Fruit fly (Drosophila melanogaster) whole organism, embryonic: Measurements from ENCODE around the gene mRpL39.

Experiments
- Abd-B ChIP-seq: fragments of 200-800 bp; sonication (Bioruptor generic); optimal IDR thresholded peaks from 2 replicates; lab custom pipeline; 2018; ENCODE audit warnings: missing biosample characterization, mild to moderate bottlenecking, missing genetic modification characterization, moderate library complexity
- Antp ChIP-seq: fragments of 200-800 bp; sonication (Bioruptor generic); optimal IDR thresholded peaks from 3 replicates; lab custom pipeline; 2016; ENCODE audit warnings: missing biosample characterization, missing genetic modification characterization
- Asciz ChIP-seq: fragments of 200-800 bp; sonication (Bioruptor generic); optimal IDR thresholded peaks from 2 replicates; lab custom pipeline; 2017; ENCODE audit warnings: missing biosample characterization, mild to moderate bottlenecking, missing genetic modification characterization, missing genetic modification reagents
- CG11093 ChIP-seq: fragments of 200-800 bp; sonication (Bioruptor generic); IDR thresholded peaks from 3 replicates; pipeline ENCODE4 v1.3.6; 2022; ENCODE audit warnings: missing biosample characterization, missing genetic modification characterization
- CG12219 ChIP-seq: fragments of 200-800 bp; sonication (Bioruptor generic); optimal IDR thresholded peaks from 3 replicates; lab custom pipeline; 2018; ENCODE audit warnings: missing biosample characterization, mild to moderate bottlenecking, missing genetic modification characterization
- CG12769 ChIP-seq: fragments of 200-800 bp; sonication (Bioruptor generic); optimal IDR thresholded peaks from 2 replicates; lab custom pipeline; 2019; ENCODE audit warnings: missing biosample characterization, mild to moderate bottlenecking, missing genetic modification characterization, moderate library complexity
- CG13624 ChIP-seq: fragments of 200-800 bp; sonication (Bioruptor generic); optimal IDR thresholded peaks from 2 replicates; lab custom pipeline; 2016; ENCODE audit warnings: missing biosample characterization, missing genetic modification characterization
- CG13894 ChIP-seq: fragments of 200-800 bp; sonication (Bioruptor generic); optimal IDR thresholded peaks from 3 replicates; lab custom pipeline; 2018; ENCODE audit warnings: missing biosample characterization, mild to moderate bottlenecking, missing genetic modification characterization, moderate library complexity
- CG17328 ChIP-seq: fragments of 200-800 bp; sonication (Bioruptor generic); IDR thresholded peaks from 2 replicates; pipeline ENCODE4 v1.3.6; 2022; ENCODE audit warnings: missing biosample characterization, missing genetic modification characterization
- CG17829 ChIP-seq: fragments of 200-800 bp; optimal IDR thresholded peaks from 2 replicates; lab custom pipeline; 2019; ENCODE audit warnings: missing biosample characterization, mild to moderate bottlenecking, missing genetic modification characterization, moderate library complexity
- CG17912 ChIP-seq: fragments of 200-800 bp; sonication (Bioruptor generic); optimal IDR thresholded peaks from 2 replicates; lab custom pipeline; 2018; ENCODE audit warnings: missing biosample characterization, mild to moderate bottlenecking, missing genetic modification characterization
- CG32767 ChIP-seq: fragments of 200-800 bp; sonication (Bioruptor generic); IDR thresholded peaks from 2 replicates; pipeline ENCODE4 v1.3.6; 2022; ENCODE audit warnings: missing biosample characterization, missing genetic modification characterization
- CG3407 ChIP-seq: fragments of 200-800 bp; sonication (Bioruptor generic); optimal IDR thresholded peaks from 2 replicates; lab custom pipeline; 2018; ENCODE audit warnings: missing biosample characterization, mild to moderate bottlenecking, missing genetic modification characterization
- CG4820 ChIP-seq: fragments of 200-800 bp; sonication (Bioruptor generic); optimal IDR thresholded peaks from 3 replicates; lab custom pipeline; 2016; ENCODE audit warnings: missing biosample characterization, missing genetic modification characterization
- CG6175 ChIP-seq: fragments of 200-800 bp; sonication (Bioruptor generic); IDR thresholded peaks from 3 replicates; pipeline ENCODE4 v1.3.6; 2022; ENCODE audit warnings: missing biosample characterization, missing genetic modification characterization
- CG7271 ChIP-seq: fragments of 200-800 bp; sonication (Bioruptor generic); optimal IDR thresholded peaks from 2 replicates; lab custom pipeline; 2018; ENCODE audit warnings: missing biosample characterization, mild to moderate bottlenecking, missing genetic modification characterization, moderate library complexity
- CG7928 ChIP-seq: fragments of 200-800 bp; sonication (Bioruptor generic); optimal IDR thresholded peaks from 2 replicates; lab custom pipeline; 2017; ENCODE audit warnings: missing biosample characterization, mild to moderate bottlenecking, missing genetic modification characterization
- CG7987 ChIP-seq: fragments of 200-800 bp; sonication (Bioruptor generic); optimal IDR thresholded peaks from 2 replicates; lab custom pipeline; 2018; ENCODE audit warnings: missing biosample characterization, mild to moderate bottlenecking, missing genetic modification characterization, moderate library complexity
- CG8388 ChIP-seq: fragments of 200-800 bp; sonication (Bioruptor generic); optimal IDR thresholded peaks from 2 replicates; lab custom pipeline; 2019; ENCODE audit warnings: missing biosample characterization, mild to moderate bottlenecking, missing genetic modification characterization, moderate library complexity
- Doc2 ChIP-seq: fragments of 200-800 bp; sonication (Bioruptor generic); IDR thresholded peaks from 2 replicates; pipeline ENCODE4 v1.3.6; 2022; ENCODE audit warnings: missing biosample characterization, missing genetic modification characterization
- Gug ChIP-seq: fragments of 200-800 bp; sonication (Bioruptor generic); IDR thresholded peaks from 4 replicates; pipeline ENCODE4 v1.3.6; 2022; ENCODE audit warnings: missing biosample characterization, missing genetic modification characterization
- H2.0 ChIP-seq: fragments of 200-800 bp; sonication (Bioruptor generic); IDR thresholded peaks from 2 replicates; pipeline ENCODE4 v1.3.6; 2022; ENCODE audit warnings: missing biosample characterization, missing genetic modification characterization
- Hr39 ChIP-seq: fragments of >200 bp; optimal IDR thresholded peaks from 2 replicates; lab custom pipeline; 2017
- Lpt ChIP-seq: fragments of >200 bp; optimal IDR thresholded peaks from 2 replicates; lab custom pipeline; 2018; ENCODE audit warnings: missing biosample characterization, missing genetic modification characterization
- Med ChIP-seq: fragments of 200-800 bp; sonication (Bioruptor generic); peaks from one replicate; lab custom pipeline; 2016; ENCODE audit warnings: missing biosample characterization, missing genetic modification characterization, mild to moderate bottlenecking, inconsistent platforms, moderate library complexity
- Neu2 ChIP-seq: fragments of 200-800 bp; sonication (Bioruptor generic); optimal IDR thresholded peaks from 3 replicates; lab custom pipeline; 2016; ENCODE audit warnings: missing biosample characterization, missing genetic modification characterization, borderline replicate concordance
- NfI ChIP-seq: fragments of 200-800 bp; sonication (Bioruptor generic); optimal IDR thresholded peaks from 3 replicates; lab custom pipeline; 2018; ENCODE audit warnings: missing biosample characterization, mild to moderate bottlenecking, missing genetic modification characterization, moderate library complexity
- Oaz ChIP-seq: fragments of 200-800 bp; sonication (Bioruptor generic); IDR thresholded peaks from 2 replicates; pipeline ENCODE4 v1.3.6; 2022; ENCODE audit warnings: missing biosample characterization, missing genetic modification characterization
- Stat92E ChIP-seq, 3 experiments: fragments of >200 bp in 2 of 3; fragments of 200-800 bp in 1 of 3; sonication (Bioruptor generic) in 1 of 3; optimal IDR thresholded peaks; 2 replicates each; lab custom pipeline; 2017 to 2019; ENCODE audit warnings: missing biosample characterization in 3 of 3, missing genetic modification characterization in 3 of 3, mild to moderate bottlenecking in 1 of 3, moderate library complexity in 1 of 3
- bowl ChIP-seq: fragments of 200-800 bp; sonication (Bioruptor generic); IDR thresholded peaks from 2 replicates; pipeline ENCODE4 v1.3.6; 2022; ENCODE audit warnings: missing biosample characterization, missing genetic modification characterization
- cas ChIP-seq: fragments of 200-800 bp; sonication (Bioruptor generic); IDR thresholded peaks from 2 replicates; pipeline ENCODE4 v1.3.6; 2022; ENCODE audit warnings: missing biosample characterization, missing genetic modification characterization
- dpn ChIP-seq, 2 experiments: fragments of 200-800 bp; sonication (Bioruptor generic); optimal IDR thresholded peaks; 3 replicates each; lab custom pipeline; 2016; ENCODE audit warnings: missing biosample characterization in 2 of 2, missing genetic modification characterization in 2 of 2
- dysf ChIP-seq: fragments of 200-800 bp; sonication (Bioruptor generic); IDR thresholded peaks from 3 replicates; pipeline ENCODE4 v1.3.6; 2022; ENCODE audit warnings: missing biosample characterization, missing genetic modification characterization
- fru ChIP-seq: fragments of >200 bp; optimal IDR thresholded peaks from 2 replicates; lab custom pipeline; 2017
- ftz-f1 ChIP-seq: fragments of 200-800 bp; sonication (Bioruptor generic); optimal IDR thresholded peaks from 2 replicates; lab custom pipeline; 2016; ENCODE audit warnings: missing biosample characterization, missing genetic modification characterization
- gem ChIP-seq: fragments of 200-800 bp; sonication (Bioruptor generic); optimal IDR thresholded peaks from 2 replicates; lab custom pipeline; 2019; ENCODE audit warnings: missing biosample characterization, mild to moderate bottlenecking, missing genetic modification characterization, moderate library complexity
- gsb ChIP-seq: fragments of 200-800 bp; sonication (Bioruptor generic); IDR thresholded peaks from 2 replicates; pipeline ENCODE4 v1.3.6; 2022; ENCODE audit warnings: missing biosample characterization, missing genetic modification characterization
- her ChIP-seq: fragments of 200-800 bp; sonication (Bioruptor generic); optimal IDR thresholded peaks from 2 replicates; lab custom pipeline; 2016; ENCODE audit warnings: missing biosample characterization, missing genetic modification characterization
- hth ChIP-seq: fragments of >200 bp; optimal IDR thresholded peaks from 2 replicates; lab custom pipeline; 2017; ENCODE audit warnings: inconsistent platforms
- ind ChIP-seq: fragments of 200-800 bp; sonication (Bioruptor generic); optimal IDR thresholded peaks from 3 replicates; lab custom pipeline; 2016; ENCODE audit warnings: missing biosample characterization, missing genetic modification characterization
- jigr1 ChIP-seq: fragments of 200-800 bp; sonication (Bioruptor generic); IDR thresholded peaks from 3 replicates; pipeline ENCODE4 v1.3.6; 2022; ENCODE audit warnings: missing biosample characterization, missing genetic modification characterization
- kay ChIP-seq: fragments of 200-800 bp; sonication (Bioruptor generic); optimal IDR thresholded peaks from 2 replicates; lab custom pipeline; 2016; ENCODE audit warnings: missing biosample characterization, missing genetic modification characterization
- nom ChIP-seq: fragments of 200-800 bp; sonication (Bioruptor generic); optimal IDR thresholded peaks from 2 replicates; lab custom pipeline; 2017; ENCODE audit warnings: missing biosample characterization, missing genetic modification characterization, mild to moderate bottlenecking, moderate library complexity, missing genetic modification reagents
- pb ChIP-seq: fragments of 200-800 bp; sonication (Bioruptor generic); optimal IDR thresholded peaks from 3 replicates; lab custom pipeline; 2016; ENCODE audit warnings: missing biosample characterization, missing genetic modification characterization
- ranshi ChIP-seq: fragments of 200-800 bp; sonication (Bioruptor generic); IDR thresholded peaks from 2 replicates; pipeline ENCODE4 v1.3.6; 2022; ENCODE audit warnings: missing biosample characterization, missing genetic modification characterization
- schlank ChIP-seq: fragments of 200-800 bp; sonication (Bioruptor generic); optimal IDR thresholded peaks from 2 replicates; lab custom pipeline; 2018; ENCODE audit warnings: missing biosample characterization, mild to moderate bottlenecking, missing genetic modification characterization
- slp2 ChIP-seq: fragments of 200-800 bp; sonication (Bioruptor generic); optimal IDR thresholded peaks from 2 replicates; lab custom pipeline; 2016; ENCODE audit warnings: missing biosample characterization, missing genetic modification characterization
- stwl ChIP-seq: fragments of 200-800 bp; sonication (Bioruptor generic); optimal IDR thresholded peaks from 3 replicates; lab custom pipeline; 2018; ENCODE audit warnings: missing biosample characterization, mild to moderate bottlenecking, missing genetic modification characterization, moderate library complexity
- tgo ChIP-seq: fragments of 200-800 bp; sonication (Bioruptor generic); IDR thresholded peaks from 3 replicates; pipeline ENCODE4 v1.3.6; 2022; ENCODE audit warnings: missing biosample characterization, missing genetic modification characterization
- unc-4 ChIP-seq: fragments of 200-800 bp; sonication (Bioruptor generic); IDR thresholded peaks from 2 replicates; pipeline ENCODE4 v1.3.6; 2022; ENCODE audit warnings: missing biosample characterization, missing genetic modification characterization; ENCODE audit not compliant: partially characterized antibody
- vfl ChIP-seq: fragments of 200-800 bp; sonication (Bioruptor generic); optimal IDR thresholded peaks from 2 replicates; lab custom pipeline; 2016; ENCODE audit warnings: missing biosample characterization, missing genetic modification characterization

The mRpL39 gene

dm6 chr3L:14999284-15000019 is at the start of gene mRpL39, which contains the start of gene Prosbeta2 (continued):
- no peak for TF ChIP-seq NfI (GFP tag; lab: Kevin White, UChicago)
- TF ChIP-seq fru (lab: Kevin White, UChicago), result no peak
- TF ChIP-seq CG13894 (tag; lab: Kevin White, UChicago), result no peak
- no peak for TF ChIP-seq CG6175
- TF ChIP-seq gem, result peak; percentile 73
- no peak for TF ChIP-seq CG12769 (tag; lab: Kevin White, UChicago)
- TF ChIP-seq ind (GFP tag; lab: Kevin White, UChicago), result peak; percentile 34
- no peak for TF ChIP-seq Neu2 (GFP tag; lab: Kevin White, UChicago)
- TF ChIP-seq slp2 (GFP tag; lab: Kevin White, UChicago), result no peak
- TF ChIP-seq cas, result no peak
- peak; percentile 9 for TF ChIP-seq CG8388
- no peak for TF ChIP-seq Stat92E (GFP tag; optimal IDR thresholded peaks at IDR 0.05; lab: Kevin White, UChicago)
- peak; percentile 79 for TF ChIP-seq CG17829 (tag; lab: Kevin White, UChicago)
- TF ChIP-seq dpn (GFP tag; optimal IDR thresholded peaks at IDR 0.05; lab: Kevin White, UChicago), result no peak
- TF ChIP-seq CG4820 (GFP tag; lab: Kevin White, UChicago), result peak; percentile 29
- TF ChIP-seq tgo (GFP tag; lab: Robert Waterston, UW), result peak; percentile 77
- TF ChIP-seq Doc2 (GFP tag; lab: Robert Waterston, UW), result no peak
- no peak for TF ChIP-seq nom (GFP tag; lab: Kevin White, UChicago)
- no peak for TF ChIP-seq Oaz
- no peak for TF ChIP-seq hth
- no peak for TF ChIP-seq gsb (GFP tag; lab: Robert Waterston, UW)
- no peak for TF ChIP-seq CG7271 (tag; lab: Kevin White, UChicago)
- no peak for TF ChIP-seq vfl
- no peak for TF ChIP-seq bowl
- no peak for TF ChIP-seq Lpt (GFP tag; lab: Kevin White, UChicago)
- TF ChIP-seq pb, result no peak
- TF ChIP-seq Abd-B (GFP tag; lab: Kevin White, UChicago), result no peak
- TF ChIP-seq dysf (GFP tag; lab: Robert Waterston, UW), result peak; percentile 77
- no peak for TF ChIP-seq Antp (GFP tag; lab: Kevin White, UChicago)
- no peak for TF ChIP-seq her
- TF ChIP-seq Gug (GFP tag; lab: Robert Waterston, UW), result peak; percentile 73; the same call in 3 of the 4 replicates
- no peak for TF ChIP-seq CG13624
- TF ChIP-seq CG17328 (GFP tag; lab: Robert Waterston, UW), result no peak; the same call in 1 of the 2 replicates
- no peak for TF ChIP-seq CG17912 (GFP tag; lab: Kevin White, UChicago)
- peak; percentile 12 for TF ChIP-seq Med (GFP tag; lab: Kevin White, UChicago)
- TF ChIP-seq ranshi, result peak; percentile 67; the same call in 1 of the 2 replicates
- peak; percentile 68 for TF ChIP-seq stwl (tag; lab: Kevin White, UChicago)
- no peak for TF ChIP-seq CG12219 (GFP tag; lab: Kevin White, UChicago)
- TF ChIP-seq CG7987, result no peak
- TF ChIP-seq CG3407, result no peak
- no peak for TF ChIP-seq H2.0 (GFP tag; lab: Robert Waterston, UW)
- no peak for TF ChIP-seq kay (GFP tag; lab: Kevin White, UChicago)
- no peak for TF ChIP-seq schlank (tag; lab: Kevin White, UChicago)
- no peak for TF ChIP-seq ftz-f1
- TF ChIP-seq Asciz (GFP tag; lab: Kevin White, UChicago), result peak; percentile 52
- TF ChIP-seq unc-4, result peak; percentile 95
- peak; percentile 92 for TF ChIP-seq CG7928
- no peak for TF ChIP-seq Hr39 (lab: Kevin White, UChicago)
- no peak for TF ChIP-seq jigr1 (GFP tag; lab: Robert Waterston, UW)
- TF ChIP-seq CG32767, result 0 out of 2 replicates have a peak, but pooled peaks have one; percentile 10
- TF ChIP-seq CG11093, result peak; percentile 38; the same call in 1 of the 3 replicates
